Worm (Caenorhabditis elegans): Measurements from ENCODE around the gene K09F5.6.

K09F5.6 gene

ce11 chrX:7689119-7689518 is 30.0 kb upstream of the K09F5.6 start, which contains the start of gene clik-2:
Gene clik-2 (minus strand): TSS chrX:7689219.
- TF ChIP-seq rpc-1 (optimal IDR thresholded peaks at IDR 0.05) (no peak), rpc-1 (tag; optimal IDR thresholded peaks at IDR 0.05) (no peak), Y79H2A.3 (GFP tag; conservative IDR thresholded peaks at IDR 0.05) (no peak), ztf-25 (GFP tag; IDR thresholded peaks at IDR 0.05) (no peak), somi-1 (GFP tag; optimal IDR thresholded peaks at IDR 0.05) (no peak), C17E4.6 (GFP tag; IDR thresholded peaks at IDR 0.05) (no peak), zfh-2 (GFP tag; conservative IDR thresholded peaks at IDR 0.05) (no peak), madf-3 (GFP tag; IDR thresholded peaks at IDR 0.05) (no peak), Y67H2A.10 (GFP tag; conservative IDR thresholded peaks at IDR 0.05) (no peak), ccch-3 (GFP tag; optimal IDR thresholded peaks at IDR 0.05) (no peak), rec-8 (tag; optimal IDR thresholded peaks at IDR 0.05) (no peak), egl-44 (GFP tag; IDR thresholded peaks at IDR 0.05) (no peak), ceh-27 (GFP tag; optimal IDR thresholded peaks at IDR 0.05) (no peak), lir-1 (GFP tag; conservative IDR thresholded peaks at IDR 0.05) (no peak), lag-1 (GFP tag; IDR thresholded peaks at IDR 0.05) (no peak), ztf-18 (tag; optimal IDR thresholded peaks at IDR 0.05) (no peak), hmg-1.2 (GFP tag; IDR thresholded peaks at IDR 0.05) (no peak), cebp-2 (GFP tag; IDR thresholded peaks at IDR 0.05) (no peak)

- TF ChIP-seq F52B5.7 (tag; optimal IDR thresholded peaks at IDR 0.05), result no peak
- no peak for TF ChIP-seq snpc-3.4 (tag; optimal IDR thresholded peaks at IDR 0.05)
- TF ChIP-seq ceh-79 (tag; optimal IDR thresholded peaks at IDR 0.05), result no peak
- TF ChIP-seq ets-4 (GFP tag; optimal IDR thresholded peaks at IDR 0.05), result no peak
- TF ChIP-seq nfya-2 (GFP tag; IDR thresholded peaks at IDR 0.05), result no peak
- TF ChIP-seq sdz-38 (tag; optimal IDR thresholded peaks at IDR 0.05), result no peak
Measured at ce11 chrX:7689570-7689969, 29.5 kb upstream of the K09F5.6 start.

ce11 chrX:7703863-7704262 is 15.2 kb upstream of the K09F5.6 start:
- TF ChIP-seq nfya-2 (GFP tag; IDR thresholded peaks at IDR 0.05) (no peak), ceh-79 (tag; optimal IDR thresholded peaks at IDR 0.05) (no peak), lin-40 (tag; optimal IDR thresholded peaks at IDR 0.05) (no peak), cebp-2 (GFP tag; IDR thresholded peaks at IDR 0.05) (no peak), lsl-1 (GFP tag; optimal IDR thresholded peaks at IDR 0.05) (no peak), mes-4 (tag; optimal IDR thresholded peaks at IDR 0.05) (no peak)

ce11 chrX:7707031-7707430 is 12.0 kb upstream of the K09F5.6 start, which contains the start of gene kvs-1:
Gene kvs-1 (minus strand): TSS chrX:7707131.
- TF ChIP-seq hmg-20 (GFP tag; IDR thresholded peaks at IDR 0.05), result no peak

ce11 chrX:7710187-7710586 is 8.9 kb upstream of the K09F5.6 start:
- TF ChIP-seq T26A5.8 (tag; optimal IDR thresholded peaks at IDR 0.05) (no peak), F33H1.4 (GFP tag; IDR thresholded peaks at IDR 0.05) (no peak), nfyb-1 (GFP tag; IDR thresholded peaks at IDR 0.05) (no peak), lag-1 (GFP tag; IDR thresholded peaks at IDR 0.05) (0 out of 2 replicates have a peak, but pooled peaks have one; percentile 10), sdz-38 (tag; optimal IDR thresholded peaks at IDR 0.05) (no peak), athp-1 (tag; optimal IDR thresholded peaks at IDR 0.05) (no peak)

- no peak for TF ChIP-seq Y67H2A.10 (GFP tag; conservative IDR thresholded peaks at IDR 0.05)
- no peak for TF ChIP-seq die-1 (tag; optimal IDR thresholded peaks at IDR 0.05)
- TF ChIP-seq snpc-1.3 (tag; optimal IDR thresholded peaks at IDR 0.05; ENCODE audit: insufficient read depth), result no peak
- TF ChIP-seq attf-3 (GFP tag; conservative IDR thresholded peaks at IDR 0.05), result no peak
- no peak for TF ChIP-seq rpc-1 (optimal IDR thresholded peaks at IDR 0.05)
- TF ChIP-seq rpc-1 (tag; optimal IDR thresholded peaks at IDR 0.05), result no peak
- no peak for TF ChIP-seq ama-1 (optimal IDR thresholded peaks at IDR 0.05)
- no peak for TF ChIP-seq ama-1 (GFP tag; optimal IDR thresholded peaks at IDR 0.05)
- no peak for TF ChIP-seq cebp-1 (GFP tag; IDR thresholded peaks at IDR 0.05)
- TF ChIP-seq cebp-1 (tag; optimal IDR thresholded peaks at IDR 0.05), result no peak
- no peak for TF ChIP-seq egl-18 (GFP tag; IDR thresholded peaks at IDR 0.05)
- no peak for TF ChIP-seq B0336.3 (GFP tag; IDR thresholded peaks at IDR 0.05)
- TF ChIP-seq snpc-3.4 (tag; optimal IDR thresholded peaks at IDR 0.05), result no peak
- TF ChIP-seq lin-26 (GFP tag; IDR thresholded peaks at IDR 0.05), result no peak
- TF ChIP-seq ztf-6 (GFP tag; IDR thresholded peaks at IDR 0.05), result no peak
Measured at ce11 chrX:7710643-7711042, 8.4 kb upstream of the K09F5.6 start, which contains the start of gene K09F5.4. Gene K09F5.4 (minus strand): TSS chrX:7710743.

Measured in whole organism, young adult.